Worm (Caenorhabditis elegans) whole organism, dauer: ENCODE data around the gene tyra-3.

ENCODE experiments used
- unc-62 ChIP-seq: sonication (generic microtip); optimal IDR thresholded peaks from 2 replicates; lab custom pipeline; 2017; ENCODE audit warnings: missing biosample characterization, missing genetic modification reagents, missing genetic modification characterization

The tyra-3 gene

DNA sequence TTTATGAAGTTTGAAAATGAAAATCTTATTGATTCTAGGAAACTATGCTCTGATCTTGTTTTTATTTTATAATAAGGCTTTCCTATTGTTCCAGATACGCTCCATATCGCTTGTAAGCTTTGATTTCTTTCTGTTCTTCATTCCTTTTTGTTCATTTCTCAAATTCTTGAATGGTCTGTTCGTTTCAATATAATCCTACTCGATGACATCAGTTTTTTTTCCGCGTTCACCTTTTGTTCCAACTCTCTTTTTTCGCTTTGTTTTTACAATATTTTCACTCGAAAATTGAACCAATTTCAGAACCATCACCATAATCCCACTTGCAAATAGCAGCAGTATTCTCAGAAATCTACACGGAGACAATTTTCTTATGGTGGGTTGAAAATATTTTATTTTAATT lies at the start of gene tyra-3:
tyra-3 (plus strand) TSS at position 301 of the 400 bp plus-strand sequence.
- TF ChIP-seq unc-62 (GFP tag; lab: Kevin White, UChicago): no peak

- no peak for TF ChIP-seq unc-62 (GFP tag; lab: Kevin White, UChicago)
These were observed 48.2 kb upstream of the tyra-3 start for ce11 chrX:4899623-4900022.

DNA sequence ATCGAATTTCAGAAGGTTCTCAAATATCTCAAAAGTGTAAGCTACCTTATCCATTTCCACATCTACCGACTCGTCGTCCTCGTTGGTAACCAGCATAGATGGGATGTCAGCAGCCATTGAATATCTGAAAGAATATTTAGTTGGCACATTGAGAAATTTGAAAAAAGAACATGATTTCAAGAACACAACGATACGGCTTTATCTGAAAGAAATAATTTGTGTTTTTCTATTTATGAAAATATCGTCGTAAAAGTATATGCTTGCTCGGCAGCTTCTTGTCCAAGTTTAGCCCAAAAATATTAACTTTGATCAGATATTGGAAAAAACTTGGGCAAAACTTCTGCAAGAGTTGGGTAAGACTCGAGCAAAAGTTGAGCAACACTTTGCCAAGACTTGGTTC lies 47.2 kb upstream of the tyra-3 start, which contains the start of gene T07F12.4:
T07F12.4 (minus strand) TSS at position 130 of the 400 bp plus-strand sequence.
- no peak for TF ChIP-seq unc-62 (GFP tag; lab: Kevin White, UChicago)

- TF ChIP-seq unc-62 (GFP tag; lab: Kevin White, UChicago): no peak
These were observed 45.9 kb upstream of the tyra-3 start for ce11 chrX:4901974-4902373.

ce11 chrX:4902376-4902775 lies 45.5 kb upstream of the tyra-3 start:
- TF ChIP-seq unc-62 (GFP tag; lab: Kevin White, UChicago): no peak

DNA sequence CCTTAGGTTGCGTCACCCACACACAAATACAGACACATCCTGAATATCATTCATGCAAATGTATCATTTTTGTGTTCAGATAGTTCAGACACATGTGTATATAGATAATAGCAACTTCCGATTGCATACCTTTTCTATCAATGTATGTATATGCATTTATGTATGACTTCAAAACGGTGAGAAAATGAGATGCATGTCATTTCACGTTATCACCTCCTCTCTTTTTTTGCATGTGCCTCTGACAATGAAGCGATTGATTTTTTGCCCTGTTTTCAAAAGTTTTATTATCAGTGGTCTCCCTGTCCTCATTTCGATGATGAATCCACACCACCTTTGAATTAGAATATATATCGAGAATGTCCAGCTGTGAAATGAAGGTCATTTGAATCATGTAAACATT lies 42.0 kb upstream of the tyra-3 start, which contains the start of gene K05B2.2:
K05B2.2 (plus strand) TSS at position 278 of the 400 bp plus-strand sequence.
- no peak for TF ChIP-seq unc-62 (GFP tag; lab: Kevin White, UChicago)

ce11 chrX:4911287-4911876 lies 36.5 kb upstream of the tyra-3 start:
- no peak for TF ChIP-seq unc-62 (GFP tag; lab: Kevin White, UChicago)

ce11 chrX:4914464-4914863 lies 33.4 kb upstream of the tyra-3 start:
- no peak for TF ChIP-seq unc-62 (GFP tag; lab: Kevin White, UChicago)

DNA sequence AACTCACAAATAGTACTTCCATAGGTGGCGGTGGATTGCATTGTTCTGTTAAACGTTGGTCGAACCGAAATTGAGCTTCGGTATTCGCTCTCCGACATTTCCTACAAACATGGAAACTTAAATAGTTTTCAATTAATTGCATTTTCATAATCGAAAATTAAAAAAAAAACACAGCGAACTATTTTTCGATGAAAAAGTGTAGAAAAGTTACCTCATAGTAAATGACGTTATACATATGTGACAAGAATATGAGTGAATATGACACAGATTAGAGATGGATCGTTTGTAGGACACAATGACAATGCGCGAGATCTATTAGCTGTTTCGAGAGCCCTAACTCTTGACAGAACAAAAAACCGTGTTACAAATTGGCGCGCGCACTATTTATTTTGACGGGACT lies 32.0 kb upstream of the tyra-3 start, which contains the start of gene ifa-4:
ifa-4 (minus strand) TSS at position 101 of the 400 bp plus-strand sequence.
- TF ChIP-seq unc-62 (GFP tag; lab: Kevin White, UChicago): no peak

ce11 chrX:4920942-4921540 lies 26.8 kb upstream of the tyra-3 start, which contains the start of gene K05B2.4:
Gene K05B2.4 (minus strand): TSS chrX:4920992.
- TF ChIP-seq unc-62 (GFP tag; lab: Kevin White, UChicago): no peak

ce11 chrX:4928118-4928517 lies 19.7 kb upstream of the tyra-3 start:
- no peak for TF ChIP-seq unc-62 (GFP tag; lab: Kevin White, UChicago)

- TF ChIP-seq unc-62 (GFP tag; lab: Kevin White, UChicago): no peak
These were observed 18.2 kb upstream of the tyra-3 start, which contains the start of gene mct-4 for ce11 chrX:4929657-4930056. Gene mct-4 (minus strand): TSS chrX:4929757.

DNA sequence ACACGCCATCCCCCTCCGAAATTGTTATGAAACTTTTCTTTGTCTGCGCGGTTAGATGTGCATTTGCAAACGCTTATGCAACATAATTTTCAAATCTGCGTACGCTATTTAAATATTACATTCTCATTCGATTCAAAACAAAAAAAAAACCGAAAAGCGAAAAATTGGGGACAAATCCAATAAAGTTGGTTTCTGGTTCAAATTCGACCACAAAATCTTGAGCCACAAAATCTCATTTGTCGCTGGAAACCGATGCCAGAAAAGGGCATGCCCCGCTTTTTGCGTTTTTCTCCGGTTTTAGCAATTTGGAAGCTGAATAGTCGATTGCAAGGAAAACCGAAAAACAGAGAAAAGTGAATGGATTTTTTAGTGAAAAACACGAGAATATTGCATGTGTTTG lies 15.8 kb upstream of the tyra-3 start:
- no peak for TF ChIP-seq unc-62 (GFP tag; lab: Kevin White, UChicago)

ce11 chrX:4932964-4933363 lies 14.9 kb upstream of the tyra-3 start:
- no peak for TF ChIP-seq unc-62 (GFP tag; lab: Kevin White, UChicago)

DNA sequence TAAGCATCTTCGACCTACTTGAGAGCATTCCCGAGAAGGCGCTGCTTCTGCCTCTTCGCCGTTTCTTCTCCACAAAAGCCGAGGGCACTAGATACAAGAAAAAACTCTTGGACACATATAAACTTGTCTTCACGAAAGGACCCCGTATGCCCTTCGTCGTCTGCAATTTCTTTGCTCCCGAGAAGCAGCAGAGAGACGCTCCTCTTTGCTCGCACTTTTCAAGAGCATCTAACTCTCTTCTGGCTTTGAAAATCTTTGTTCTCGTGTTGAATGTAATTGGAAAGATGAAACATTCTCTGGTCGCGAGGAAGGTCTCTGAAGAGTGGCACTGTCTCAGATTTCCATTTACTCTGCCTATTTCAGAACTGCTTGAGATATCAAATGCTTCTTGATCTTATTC lies 8.9 kb upstream of the tyra-3 start:
- TF ChIP-seq unc-62 (GFP tag; lab: Kevin White, UChicago): no peak

DNA sequence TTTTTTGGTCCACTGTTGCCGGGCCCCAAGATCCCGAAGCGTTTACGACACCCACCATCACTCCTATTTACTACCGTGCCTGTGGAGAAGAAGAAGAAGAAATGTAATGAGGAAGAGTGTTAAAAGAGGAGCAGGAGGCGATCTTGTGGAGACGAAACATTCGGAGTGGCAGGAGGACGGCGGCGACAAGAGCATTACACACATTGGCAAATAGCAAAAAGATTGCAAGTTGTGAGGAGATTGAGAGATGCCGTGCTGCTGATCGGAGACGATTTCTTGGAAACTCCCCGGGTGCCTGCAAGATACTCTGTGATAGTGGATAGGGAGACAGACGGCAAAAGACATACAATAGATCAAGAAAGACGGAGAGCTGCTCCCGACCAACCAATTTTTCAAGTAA lies 9.4 kb downstream of the tyra-3 start, which contains the start of gene M03F4.4:
M03F4.4 (minus strand) TSS at position 160 of the 400 bp plus-strand sequence.
- no peak for TF ChIP-seq unc-62 (GFP tag; lab: Kevin White, UChicago)

- no peak for TF ChIP-seq unc-62 (GFP tag; lab: Kevin White, UChicago)
These were observed 11.1 kb downstream of the tyra-3 start for ce11 chrX:4958986-4959385.
